Worm (Caenorhabditis elegans): ENCODE data around the gene trr-1.

- no peak for TF ChIP-seq ama-1 (optimal IDR thresholded peaks at IDR 0.05)
- TF ChIP-seq hnd-1 (tag; optimal IDR thresholded peaks at IDR 0.05): no peak
- TF ChIP-seq B0310.2 (tag; optimal IDR thresholded peaks at IDR 0.05): no peak
- TF ChIP-seq flt-1 (GFP tag; IDR thresholded peaks at IDR 0.05): no peak
- TF ChIP-seq ceh-36 (tag; optimal IDR thresholded peaks at IDR 0.05): no peak
- TF ChIP-seq tbx-37 (GFP tag; conservative IDR thresholded peaks at IDR 0.05): no peak
- no peak for TF ChIP-seq tra-4 (tag; optimal IDR thresholded peaks at IDR 0.05)
- no peak for TF ChIP-seq hmbx-1 (tag; optimal IDR thresholded peaks at IDR 0.05)
- TF ChIP-seq pes-1 (GFP tag; IDR thresholded peaks at IDR 0.05): no peak
- TF ChIP-seq tbx-11 (GFP tag; IDR thresholded peaks at IDR 0.05): no peak
- TF ChIP-seq ceh-13 (GFP tag; optimal IDR thresholded peaks at IDR 0.05): no peak
- no peak for TF ChIP-seq sea-1 (GFP tag; conservative IDR thresholded peaks at IDR 0.05)
- TF ChIP-seq hmg-4 (GFP tag; optimal IDR thresholded peaks at IDR 0.05): no peak
These were observed 31.2 kb downstream of the trr-1 start for ce11 chrII:11644535-11644934.

Data from whole organism, early embryonic.